Worm (Caenorhabditis elegans) whole organism, L4/young adult: ENCODE results near the gene T24H7.2.

ENCODE experiments used
- W03F9.2 ChIP-seq: fragments of 150-350 bp; optimal IDR thresholded peaks from 2 replicates; lab custom pipeline; 2014; ENCODE audit warnings: missing biosample characterization, missing genetic modification characterization
- dao-5 ChIP-seq: sonication (generic microtip); optimal IDR thresholded peaks from 2 replicates; lab custom pipeline; 2016; ENCODE audit warnings: missing genotype, missing genetic modification characterization, moderate library complexity, missing compliant biosample characterization
- him-1 ChIP-seq: sonication (generic microtip); optimal IDR thresholded peaks from 2 replicates; lab custom pipeline; 2016; ENCODE audit warnings: missing genotype, missing genetic modification reagents, missing genetic modification characterization, missing compliant biosample characterization

T24H7.2 gene

DNA sequence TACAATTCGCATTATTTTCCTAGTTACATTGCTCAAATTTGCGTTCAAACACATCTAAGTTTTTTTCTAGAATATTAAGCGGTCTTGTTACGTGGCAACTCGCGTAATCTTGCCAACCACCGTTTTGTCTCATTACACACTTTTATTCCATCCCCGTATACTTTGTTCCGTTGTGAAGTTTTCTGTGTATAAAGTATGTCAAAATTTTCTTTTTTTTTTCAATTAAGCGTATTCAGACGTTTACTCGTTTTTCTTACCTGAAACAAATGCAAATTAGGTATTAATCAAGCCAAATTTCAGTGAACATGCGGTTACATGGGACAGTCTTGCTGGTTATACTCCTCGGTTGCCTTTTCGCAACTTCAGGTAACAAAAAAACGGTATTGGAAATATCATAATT is at the start of gene T24H7.2:
TSS of gene T24H7.2 (plus strand) at position 301 of the 400 bp plus-strand sequence.
- no peak for TF ChIP-seq W03F9.2 (tag; lab: Kevin White, UChicago)
- no peak for TF ChIP-seq him-1 (tag; lab: Kevin White, UChicago)
- TF ChIP-seq dao-5 (tag; lab: Kevin White, UChicago), result no peak

DNA sequence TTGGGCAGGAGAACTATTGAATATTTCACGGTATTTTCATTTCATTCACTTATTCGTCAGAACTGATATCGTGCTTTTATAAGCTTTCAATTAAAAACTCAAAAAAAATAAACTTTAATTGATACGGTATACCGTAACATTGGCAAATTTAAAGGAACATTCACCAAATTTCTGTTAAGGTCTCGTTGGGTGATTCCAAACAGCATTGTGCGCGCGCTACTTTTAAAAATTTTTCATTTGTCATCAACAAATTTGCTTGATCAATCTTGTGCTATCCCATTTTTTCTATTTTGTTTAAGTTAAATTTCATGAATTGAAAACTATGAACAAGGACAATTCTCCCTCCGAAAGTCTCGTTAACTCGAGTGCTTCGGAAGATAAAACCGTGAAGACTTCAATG is 48.6 kb upstream of the T24H7.2 start, which contains the start of gene szy-4:
TSS of gene szy-4 (plus strand) at position 229 of the 400 bp plus-strand sequence.
- TF ChIP-seq dao-5 (tag; lab: Kevin White, UChicago), result no peak

DNA sequence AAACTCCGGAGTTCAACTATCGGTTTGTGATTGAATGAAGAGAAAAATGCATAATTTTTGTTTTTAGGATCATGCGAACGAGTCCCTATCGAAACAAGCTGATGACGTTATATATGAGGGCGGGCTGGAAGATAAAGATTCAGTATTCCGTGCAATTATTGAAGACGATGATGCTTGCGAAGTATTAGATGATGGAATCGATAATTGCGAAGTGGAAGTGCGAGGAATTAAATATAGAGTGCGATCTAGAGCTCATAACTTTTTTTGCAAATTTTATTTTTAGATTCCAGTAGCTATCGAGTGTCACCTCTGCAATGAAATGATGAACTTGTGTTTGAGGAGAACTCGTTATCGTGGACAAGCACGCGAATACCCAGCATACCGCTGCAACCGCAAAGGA is 48.1 kb upstream of the T24H7.2 start:
- TF ChIP-seq dao-5 (tag; lab: Kevin White, UChicago), result no peak
- TF ChIP-seq W03F9.2 (tag; lab: Kevin White, UChicago), result no peak
- no peak for TF ChIP-seq him-1 (tag; lab: Kevin White, UChicago)

DNA sequence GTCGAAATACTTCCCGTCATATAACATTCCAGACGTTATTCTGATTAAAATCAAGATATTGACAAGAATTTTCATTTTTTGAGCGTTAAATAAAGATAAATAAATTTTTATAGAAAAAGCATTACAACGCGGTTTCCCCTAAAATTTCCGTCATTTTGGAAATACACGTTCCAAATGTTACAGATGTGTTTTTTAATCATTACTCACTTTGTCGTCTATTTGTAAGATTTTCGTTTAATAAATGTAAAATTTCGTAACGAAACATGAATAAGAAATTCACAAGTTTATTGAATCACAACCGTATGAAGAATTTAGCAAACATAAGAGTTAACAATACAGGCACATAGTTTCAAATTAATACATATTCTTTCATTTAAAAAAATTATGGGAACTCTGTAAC is 44.2 kb upstream of the T24H7.2 start, which contains the start of gene C30B5.17:
TSS of gene C30B5.17 (minus strand) at position 101 of the 400 bp plus-strand sequence.
- TF ChIP-seq W03F9.2 (tag; lab: Kevin White, UChicago) (no peak), dao-5 (tag; lab: Kevin White, UChicago) (no peak), him-1 (tag; lab: Kevin White, UChicago) (no peak)

DNA sequence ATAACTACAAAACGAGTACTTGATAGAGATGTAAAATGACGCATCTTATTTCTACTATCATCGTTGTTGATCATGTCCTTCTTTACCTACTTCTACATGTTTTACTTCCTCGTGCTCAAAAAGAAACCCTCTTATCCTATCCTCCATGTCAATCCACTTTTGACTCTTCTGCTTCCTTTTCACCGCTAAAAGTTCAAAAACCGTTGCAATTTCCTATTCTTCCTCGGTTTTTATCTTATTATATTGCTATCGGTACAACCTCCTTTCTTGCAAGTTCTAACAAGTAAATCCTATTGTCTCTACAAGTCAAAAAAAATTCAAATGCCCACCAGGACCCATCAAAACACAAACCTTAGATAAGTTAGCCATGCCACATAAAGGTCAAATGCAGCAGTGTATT is 39.9 kb upstream of the T24H7.2 start:
- no peak for TF ChIP-seq W03F9.2 (tag; lab: Kevin White, UChicago)
- TF ChIP-seq him-1 (tag; lab: Kevin White, UChicago), result no peak
- no peak for TF ChIP-seq dao-5 (tag; lab: Kevin White, UChicago)

DNA sequence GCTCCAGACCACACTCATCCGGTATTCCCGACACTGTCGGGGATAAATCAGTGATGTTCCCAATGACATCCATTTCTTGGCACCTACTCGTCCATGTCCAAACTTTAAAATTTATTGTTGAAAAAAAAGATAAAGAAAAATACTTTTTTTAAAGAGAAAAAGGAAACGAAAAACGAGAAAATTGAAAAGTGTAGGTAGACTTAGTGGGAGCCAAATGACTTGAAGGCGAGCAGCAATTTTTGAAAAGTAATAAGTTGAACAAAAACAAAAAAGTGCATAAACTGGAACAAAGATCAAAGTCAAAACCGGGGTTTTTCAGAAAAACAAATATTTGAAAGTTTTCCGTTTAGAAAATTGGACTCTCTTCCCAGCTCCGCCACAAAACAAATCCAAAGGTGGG is 39.0 kb upstream of the T24H7.2 start, which contains the start of gene daf-37:
TSS of gene daf-37 (minus strand) at position 101 of the 400 bp plus-strand sequence.
- no peak for TF ChIP-seq dao-5 (tag; lab: Kevin White, UChicago)
- no peak for TF ChIP-seq him-1 (tag; lab: Kevin White, UChicago)
- TF ChIP-seq W03F9.2 (tag; lab: Kevin White, UChicago), result no peak

DNA sequence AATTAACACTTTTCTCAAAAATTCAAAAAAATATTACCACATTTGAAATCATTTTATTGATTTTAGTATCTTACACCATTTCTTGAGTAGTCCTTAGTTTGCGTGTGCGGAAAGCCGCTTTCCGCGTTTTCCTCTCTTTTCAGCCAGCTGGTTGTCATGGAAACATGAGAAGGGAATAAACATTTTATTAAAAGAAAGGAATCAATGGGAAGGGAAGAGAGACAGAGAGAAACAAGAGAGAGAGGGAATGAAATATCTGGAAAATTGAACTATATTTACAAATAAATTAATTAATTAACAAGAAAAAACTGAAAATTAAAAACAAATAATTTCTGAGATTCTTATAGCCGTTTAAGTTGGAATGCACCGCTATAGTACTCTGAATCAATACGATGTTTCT is 27.8 kb upstream of the T24H7.2 start, which contains the start of gene mks-2:
TSS of gene mks-2 (minus strand) at position 101 of the 400 bp plus-strand sequence.
- TF ChIP-seq W03F9.2 (tag; lab: Kevin White, UChicago), result no peak
- TF ChIP-seq dao-5 (tag; lab: Kevin White, UChicago), result no peak
- no peak for TF ChIP-seq him-1 (tag; lab: Kevin White, UChicago)

DNA sequence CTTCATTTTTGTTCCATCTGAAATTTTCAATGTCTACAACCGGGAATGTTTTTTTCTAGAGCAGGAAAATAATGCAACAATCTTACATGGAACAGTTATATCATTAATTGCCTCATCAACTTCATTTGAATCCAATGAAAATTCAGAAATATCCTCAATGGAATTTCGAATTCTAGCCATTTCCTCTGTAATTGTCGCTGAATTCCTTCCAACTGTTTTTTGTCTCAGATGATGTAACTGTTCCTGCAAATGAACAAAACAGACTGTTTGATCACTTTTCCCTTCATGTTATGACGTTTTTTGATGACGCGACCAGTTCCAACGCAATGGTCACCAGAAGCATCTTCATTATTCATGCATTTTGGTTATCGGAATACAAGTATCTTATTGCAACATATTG is 25.6 kb upstream of the T24H7.2 start:
- TF ChIP-seq dao-5 (tag; lab: Kevin White, UChicago) (no peak), him-1 (tag; lab: Kevin White, UChicago) (no peak), W03F9.2 (tag; lab: Kevin White, UChicago) (no peak)

DNA sequence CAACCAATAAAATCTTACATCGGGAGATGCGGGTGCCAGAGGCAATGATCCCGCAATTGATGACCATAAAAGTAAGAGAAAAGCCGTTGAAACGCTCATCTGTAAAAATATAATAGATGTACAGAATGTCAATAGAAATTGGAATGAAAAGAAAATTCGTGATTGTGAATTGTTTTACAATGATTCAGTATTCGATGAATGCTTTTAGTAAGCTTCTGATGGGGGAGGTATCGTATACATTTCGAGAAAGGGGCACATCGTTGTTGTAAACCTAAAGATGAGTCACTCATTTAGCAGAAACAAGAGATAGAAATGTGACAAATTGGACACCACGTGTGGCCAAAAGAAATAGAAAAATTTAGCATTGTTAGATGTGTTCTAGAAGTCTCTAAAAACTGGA is 24.6 kb upstream of the T24H7.2 start, which contains the start of gene C30B5.6:
TSS of gene C30B5.6 (minus strand) at position 101 of the 400 bp plus-strand sequence.
- TF ChIP-seq dao-5 (tag; lab: Kevin White, UChicago) (no peak), W03F9.2 (tag; lab: Kevin White, UChicago) (no peak), him-1 (tag; lab: Kevin White, UChicago) (no peak)

DNA sequence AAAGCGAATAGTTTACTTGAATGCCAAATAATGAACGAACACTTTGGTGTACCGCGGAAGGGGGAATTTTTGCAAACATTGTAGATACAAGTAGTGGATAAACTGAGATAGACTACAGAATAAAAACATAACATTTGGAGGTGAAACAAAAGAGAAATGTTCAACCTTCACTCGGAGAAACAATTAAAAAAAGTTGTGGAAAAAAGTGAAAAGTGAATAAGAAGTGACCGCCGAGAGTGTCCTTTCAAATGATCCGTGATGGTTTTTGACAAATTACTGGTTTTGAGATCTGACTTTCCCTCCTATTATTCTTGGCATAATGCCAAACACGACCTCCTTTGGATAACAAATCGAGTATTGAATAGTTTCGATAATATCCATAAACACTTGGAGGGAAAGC is 23.4 kb upstream of the T24H7.2 start:
- TF ChIP-seq him-1 (tag; lab: Kevin White, UChicago) (no peak), W03F9.2 (tag; lab: Kevin White, UChicago) (no peak), dao-5 (tag; lab: Kevin White, UChicago) (no peak)

DNA sequence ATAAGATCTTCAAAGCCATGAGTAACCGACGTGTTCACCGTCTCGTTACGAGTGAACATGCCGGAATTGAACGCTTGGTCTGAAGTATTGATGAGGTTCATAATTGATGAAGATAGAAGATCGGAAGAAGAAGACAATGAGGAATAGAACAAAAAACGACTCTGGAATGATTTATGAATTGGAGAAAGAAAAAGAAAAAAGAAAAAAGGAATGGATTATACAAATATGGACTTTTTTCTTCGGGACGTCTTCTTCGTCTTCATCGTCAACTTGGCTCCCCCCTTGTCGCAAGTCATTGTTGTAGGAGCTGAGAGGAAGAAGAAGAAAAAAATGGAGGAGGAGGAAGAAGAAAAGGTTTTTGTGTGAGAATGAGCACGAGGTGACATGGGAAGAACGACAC is 20.1 kb upstream of the T24H7.2 start, which contains the start of gene srsy-2:
TSS of gene srsy-2 (minus strand) at position 101 of the 400 bp plus-strand sequence.
- TF ChIP-seq dao-5 (tag; lab: Kevin White, UChicago) (no peak), him-1 (tag; lab: Kevin White, UChicago) (no peak), W03F9.2 (tag; lab: Kevin White, UChicago) (no peak)

DNA sequence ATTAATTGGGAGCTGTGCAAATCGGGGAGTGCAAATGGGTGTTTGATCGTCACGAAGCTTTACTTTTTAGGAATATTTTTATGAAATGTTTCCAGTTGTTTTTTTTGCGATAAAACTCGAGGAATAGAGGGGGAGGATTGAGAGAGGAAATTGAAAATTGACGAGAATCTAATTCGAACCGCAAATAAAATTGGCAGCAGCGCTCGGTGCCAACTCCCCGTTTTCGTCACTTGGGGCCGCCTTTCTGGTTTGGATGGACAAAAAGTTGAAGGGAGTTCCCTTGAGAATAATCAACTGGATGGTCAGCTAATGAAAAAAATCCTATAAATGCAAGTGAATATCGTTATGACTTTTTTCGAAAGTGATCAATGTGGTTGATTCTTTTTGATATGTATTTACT is 17.0 kb upstream of the T24H7.2 start:
- no peak for TF ChIP-seq him-1 (tag; lab: Kevin White, UChicago)
- TF ChIP-seq dao-5 (tag; lab: Kevin White, UChicago), result no peak
- no peak for TF ChIP-seq W03F9.2 (tag; lab: Kevin White, UChicago)

DNA sequence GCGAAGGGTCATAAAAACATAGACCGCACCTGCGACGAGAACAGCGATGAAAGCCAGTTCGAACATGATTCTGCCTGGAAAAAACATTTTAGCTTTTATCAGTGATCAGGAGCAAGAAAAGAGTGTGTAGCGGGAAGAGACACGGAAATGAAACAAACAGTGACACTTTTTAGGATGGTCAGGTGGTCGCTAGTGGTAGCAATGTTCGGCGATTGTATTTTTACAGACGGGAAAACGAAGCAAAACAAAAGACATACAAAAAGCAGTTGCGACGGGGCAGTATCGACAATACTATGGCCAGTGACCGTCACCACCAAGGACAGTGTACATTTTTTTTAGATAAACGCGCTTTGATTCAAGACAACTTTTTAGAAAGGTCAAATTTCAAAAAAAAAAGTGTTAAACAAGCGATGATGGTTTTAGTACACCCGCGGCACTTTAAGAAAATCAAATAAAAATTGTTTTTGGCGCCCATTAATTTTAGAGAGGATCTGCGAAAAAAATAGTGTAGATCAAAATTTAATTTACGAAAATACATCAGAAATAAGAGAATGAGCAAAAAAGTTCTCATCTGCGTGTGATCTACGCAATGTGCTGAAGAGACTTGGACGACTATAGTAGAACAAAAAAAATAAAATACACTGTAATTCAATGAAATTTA is 11.5 kb upstream of the T24H7.2 start, which contains the start of gene T24H7.9:
TSS of gene T24H7.9 (minus strand) at position 74 of the 661 bp plus-strand sequence.
- no peak for TF ChIP-seq him-1 (tag; lab: Kevin White, UChicago)
- no peak for TF ChIP-seq W03F9.2 (tag; lab: Kevin White, UChicago)
- no peak for TF ChIP-seq dao-5 (tag; lab: Kevin White, UChicago)
